Worm (Caenorhabditis elegans) whole organism, L1 larva: Measurements from ENCODE around the gene pezo-1.

Experiments
- C16A3.4 ChIP-seq: fragments of 150-350 bp; optimal IDR thresholded peaks from 2 replicates; lab custom pipeline; 2014; ENCODE audit warnings: missing biosample characterization, missing genetic modification characterization
- C34B4.2 ChIP-seq: sonication (generic microtip); optimal IDR thresholded peaks from 2 replicates; lab custom pipeline; 2017; ENCODE audit warnings: mild to moderate bottlenecking, missing genetic modification characterization, missing compliant biosample characterization
- F16B12.6 ChIP-seq: fragments of 150-350 bp; optimal IDR thresholded peaks from 2 replicates; lab custom pipeline; 2014; ENCODE audit warnings: missing biosample characterization, missing genetic modification characterization
- aha-1 ChIP-seq: fragments of 150-350 bp; optimal IDR thresholded peaks from 2 replicates; lab custom pipeline; 2014; ENCODE audit warnings: missing biosample characterization, missing genetic modification characterization
- alr-1 ChIP-seq: fragments of 200-800 bp; sonication (Bioruptor generic); optimal IDR thresholded peaks from 2 replicates; lab custom pipeline; 2018; ENCODE audit warnings: borderline replicate concordance, mild to moderate bottlenecking, missing genetic modification characterization, missing compliant biosample characterization
- ama-1 ChIP-seq: fragments of 150-350 bp; optimal IDR thresholded peaks from 2 replicates; lab custom pipeline; 2014
- blmp-1 ChIP-seq: fragments of 150-350 bp; optimal IDR thresholded peaks from 2 replicates; lab custom pipeline; 2014; ENCODE audit warnings: missing biosample characterization, missing genetic modification characterization
- ceh-63 ChIP-seq: fragments of 200-800 bp; sonication (Bioruptor generic); optimal IDR thresholded peaks from 2 replicates; lab custom pipeline; 2018; ENCODE audit warnings: mild to moderate bottlenecking, missing genetic modification characterization, missing compliant biosample characterization
- ceh-8 ChIP-seq: fragments of 200-800 bp; sonication (Bioruptor generic); optimal IDR thresholded peaks from 2 replicates; lab custom pipeline; 2018; ENCODE audit warnings: mild to moderate bottlenecking, missing genetic modification characterization, moderate library complexity, missing compliant biosample characterization
- ceh-82 ChIP-seq, 3 experiments: fragments of 150-350 bp in 1 of 3; sonication (generic microtip) in 2 of 3; optimal IDR thresholded peaks; 2 replicates each; lab custom pipeline; 2014 to 2017; ENCODE audit warnings: missing biosample characterization in 3 of 3, missing genetic modification characterization in 3 of 3
- ces-1 ChIP-seq: fragments of 150-350 bp; optimal IDR thresholded peaks from 2 replicates; lab custom pipeline; 2014; ENCODE audit warnings: missing biosample characterization, missing genetic modification reagents, missing genetic modification characterization
- efl-1 ChIP-seq, 4 experiments: fragments of 150-350 bp; optimal IDR thresholded peaks in 3 of 4; peaks in 1 of 4; 1 replicate in 1 of 4; 2 replicates in 3 of 4; lab custom pipeline; 2014; ENCODE audit warnings: missing biosample characterization in 2 of 4, missing genetic modification characterization in 2 of 4, missing genetic modification reagents in 2 of 4
- egl-13 ChIP-seq: sonication (generic microtip); optimal IDR thresholded peaks from 2 replicates; lab custom pipeline; 2016; ENCODE audit warnings: missing genotype, missing genetic modification reagents, missing genetic modification characterization, missing compliant biosample characterization
- egl-27 ChIP-seq, 2 experiments: fragments of 150-350 bp in 1 of 2; sonication (generic microtip); optimal IDR thresholded peaks; 3 replicates each; lab custom pipeline; 2017 to 2018; ENCODE audit warnings: missing biosample characterization in 2 of 2, missing genetic modification characterization in 2 of 2, missing genetic modification reagents in 2 of 2
- elt-2 ChIP-seq: sonication (generic microtip); optimal IDR thresholded peaks from 2 replicates; lab custom pipeline; 2016; ENCODE audit warnings: missing genetic modification characterization, mild to moderate bottlenecking, inconsistent platforms, missing compliant biosample characterization, missing genetic modification reagents
- elt-3 ChIP-seq, 6 experiments: fragments of 150-350 bp in 1 of 6; sonication (generic microtip); optimal IDR thresholded peaks; 2 replicates each; lab custom pipeline; 2017 to 2018; ENCODE audit warnings: missing biosample characterization in 6 of 6, missing genetic modification characterization in 6 of 6, inconsistent platforms in 1 of 6
- fos-1 ChIP-seq: fragments of 150-350 bp; optimal IDR thresholded peaks from 2 replicates; lab custom pipeline; 2014; ENCODE audit warnings: missing biosample characterization, missing genetic modification characterization
- grh-1 ChIP-seq: fragments of 200-800 bp; sonication (Bioruptor generic); IDR thresholded peaks from 2 replicates; pipeline ENCODE4 v1.3.6; 2022; ENCODE audit warnings: missing genetic modification reagents, missing genetic modification characterization, missing compliant biosample characterization
- hlh-4 ChIP-seq: sonication (generic microtip); optimal IDR thresholded peaks from 2 replicates; lab custom pipeline; 2016; ENCODE audit warnings: mild to moderate bottlenecking, missing genetic modification characterization, missing compliant biosample characterization
- irx-1 ChIP-seq: sonication (generic microtip); optimal IDR thresholded peaks from 2 replicates; lab custom pipeline; 2016; ENCODE audit warnings: missing genetic modification characterization, missing compliant biosample characterization
- isw-1 ChIP-seq: fragments of 200-800 bp; sonication (Bioruptor generic); IDR thresholded peaks from 2 replicates; pipeline ENCODE4 v1.3.6; 2022; ENCODE audit warnings: missing genetic modification characterization, missing compliant biosample characterization
- lin-14 ChIP-seq: fragments of 200-800 bp; sonication (Bioruptor generic); optimal IDR thresholded peaks from 2 replicates; lab custom pipeline; 2018; ENCODE audit warnings: mild to moderate bottlenecking, missing genetic modification characterization, moderate library complexity, missing compliant biosample characterization
- lin-35 ChIP-seq, 2 experiments: fragments of 150-350 bp; optimal IDR thresholded peaks; 2 replicates each; lab custom pipeline; 2014; ENCODE audit warnings: missing biosample characterization in 2 of 2, missing genetic modification characterization in 2 of 2, missing genetic modification reagents in 2 of 2
- lir-3 ChIP-seq: sonication (generic microtip); optimal IDR thresholded peaks from 2 replicates; lab custom pipeline; 2016; ENCODE audit warnings: mild to moderate bottlenecking, missing genetic modification characterization, moderate library complexity, missing compliant biosample characterization; ENCODE audit not compliant: poor library complexity
- lsy-2 ChIP-seq, 2 experiments: fragments of 150-350 bp; optimal IDR thresholded peaks; 2 replicates each; lab custom pipeline; 2014; ENCODE audit warnings: missing biosample characterization in 2 of 2, missing genetic modification characterization in 2 of 2
- mef-2 ChIP-seq: fragments of 150-350 bp; optimal IDR thresholded peaks from 2 replicates; lab custom pipeline; 2014; ENCODE audit warnings: missing biosample characterization, missing genetic modification characterization
- nhr-11 ChIP-seq: fragments of 150-350 bp; optimal IDR thresholded peaks from 2 replicates; lab custom pipeline; 2014; ENCODE audit warnings: missing biosample characterization, missing genetic modification characterization
- nhr-19 ChIP-seq: fragments of 200-800 bp; sonication (Bioruptor generic); conservative IDR thresholded peaks from 2 replicates; pipeline ENCODE4 v1.3.6; 2022; ENCODE audit warnings: missing genetic modification characterization, missing compliant biosample characterization
- nhr-20 ChIP-seq: sonication (generic microtip); optimal IDR thresholded peaks from 2 replicates; lab custom pipeline; 2016; ENCODE audit warnings: mild to moderate bottlenecking, missing genetic modification characterization, missing compliant biosample characterization
- nhr-47 ChIP-seq: sonication (generic microtip); optimal IDR thresholded peaks from 2 replicates; lab custom pipeline; 2016; ENCODE audit warnings: mild to moderate bottlenecking, missing genetic modification characterization, moderate library complexity, missing compliant biosample characterization
- nhr-71 ChIP-seq: sonication (generic microtip); optimal IDR thresholded peaks from 2 replicates; lab custom pipeline; 2016; ENCODE audit warnings: mild to moderate bottlenecking, missing genetic modification characterization, moderate library complexity, missing compliant biosample characterization
- nhr-76 ChIP-seq: sonication (generic microtip); optimal IDR thresholded peaks from 2 replicates; lab custom pipeline; 2017; ENCODE audit warnings: missing biosample characterization, missing genetic modification characterization
- nhr-77 ChIP-seq: fragments of 150-350 bp; optimal IDR thresholded peaks from 2 replicates; lab custom pipeline; 2014; ENCODE audit warnings: missing biosample characterization, missing genetic modification characterization
- nhr-85 ChIP-seq: sonication (generic microtip); peaks from one replicate; lab custom pipeline; 2016; ENCODE audit warnings: missing genetic modification characterization, inconsistent platforms, missing compliant biosample characterization
- pag-3 ChIP-seq: sonication (generic microtip); optimal IDR thresholded peaks from 2 replicates; lab custom pipeline; 2017; ENCODE audit warnings: missing genetic modification characterization, mild to moderate bottlenecking, missing compliant biosample characterization, antibody characterized with exemption, borderline replicate concordance; ENCODE audit not compliant: insufficient read depth
- pax-3 ChIP-seq: fragments of 200-800 bp; sonication (Bioruptor generic); optimal IDR thresholded peaks from 2 replicates; lab custom pipeline; 2018; ENCODE audit warnings: mild to moderate bottlenecking, missing genetic modification characterization, moderate library complexity, missing compliant biosample characterization
- sptf-1 ChIP-seq: fragments of 150-350 bp; optimal IDR thresholded peaks from 2 replicates; lab custom pipeline; 2014; ENCODE audit warnings: missing biosample characterization, missing genetic modification characterization
- unc-130 ChIP-seq: fragments of 150-350 bp; optimal IDR thresholded peaks from 2 replicates; lab custom pipeline; 2017; ENCODE audit warnings: missing biosample characterization, missing genetic modification characterization, inconsistent platforms
- unc-62 ChIP-seq: fragments of 150-350 bp; optimal IDR thresholded peaks from 2 replicates; lab custom pipeline; 2014; ENCODE audit warnings: missing biosample characterization, missing genetic modification reagents, missing genetic modification characterization
- unc-86 ChIP-seq: sonication (generic microtip); optimal IDR thresholded peaks from 2 replicates; lab custom pipeline; 2016; ENCODE audit warnings: missing genetic modification characterization, missing compliant biosample characterization
- vab-15 ChIP-seq: sonication (generic microtip); optimal IDR thresholded peaks from 2 replicates; lab custom pipeline; 2017; ENCODE audit warnings: missing genotype, mild to moderate bottlenecking, missing genetic modification characterization, missing compliant biosample characterization
- ztf-11 ChIP-seq, 2 experiments: sonication (generic microtip); optimal IDR thresholded peaks; 2 replicates each; lab custom pipeline; 2016 to 2017; ENCODE audit warnings: missing genetic modification characterization in 2 of 2, missing biosample characterization in 1 of 2, missing compliant biosample characterization in 1 of 2

pezo-1 gene

DNA sequence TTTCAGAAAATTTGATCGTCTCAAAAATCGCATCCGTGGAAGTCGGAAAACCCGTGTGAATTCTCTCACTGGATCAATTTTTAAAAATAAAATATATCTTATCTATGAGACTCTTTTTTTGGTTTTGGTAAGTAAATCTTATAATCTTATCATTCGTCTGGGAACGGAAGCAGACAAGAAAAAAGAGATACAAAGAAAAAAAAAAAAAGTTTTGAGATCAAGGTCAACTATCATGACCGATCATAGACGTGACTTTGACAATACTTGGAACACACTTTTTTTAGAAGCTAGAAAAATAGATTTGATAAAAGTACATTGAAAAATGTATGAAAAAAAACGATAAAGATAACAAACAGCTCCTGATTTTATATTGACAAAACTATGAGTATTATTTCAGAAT is 10.2 kb upstream of the pezo-1 start:
- TF ChIP-seq egl-13 (tag; lab: Kevin White, UChicago) (no peak), unc-62 (GFP tag; lab: Kevin White, UChicago) (no peak), ceh-63 (GFP tag; lab: Kevin White, UChicago) (no peak), ceh-8 (GFP tag; lab: Kevin White, UChicago) (no peak), fos-1 (tag; lab: Kevin White, UChicago) (no peak), nhr-47 (tag; lab: Kevin White, UChicago) (no peak), isw-1 (GFP tag; lab: Robert Waterston, UW) (no peak), hlh-4 (tag; lab: Kevin White, UChicago) (no peak), lsy-2 (tag; optimal IDR thresholded peaks at IDR 0.05; lab: Kevin White, UChicago) (no peak), ceh-82 (tag; optimal IDR thresholded peaks at IDR 0.05; lab: Kevin White, UChicago) (no peak), F16B12.6 (tag; lab: Kevin White, UChicago) (no peak), ama-1 (no peak), unc-130 (tag; lab: Kevin White, UChicago) (no peak), nhr-19 (GFP tag; lab: Robert Waterston, UW) (no peak), nhr-85 (tag; lab: Kevin White, UChicago) (peak; percentile 77), pax-3 (tag; lab: Kevin White, UChicago) (no peak), sptf-1 (tag; lab: Kevin White, UChicago) (no peak), lin-35 (GFP tag; optimal IDR thresholded peaks at IDR 0.05; lab: Kevin White, UChicago) (no peak), alr-1 (tag; lab: Kevin White, UChicago) (no peak), irx-1 (tag; lab: Kevin White, UChicago) (no peak), C16A3.4 (tag; lab: Kevin White, UChicago) (no peak), lin-14 (GFP tag; lab: Kevin White, UChicago) (peak; percentile 65), blmp-1 (tag; lab: Kevin White, UChicago) (peak; percentile 39), nhr-20 (tag; lab: Kevin White, UChicago) (peak; percentile 17), grh-1 (GFP tag; lab: Robert Waterston, UW) (no peak), egl-27 (tag; optimal IDR thresholded peaks at IDR 0.05; lab: Kevin White, UChicago) (no peak), ztf-11 (tag; optimal IDR thresholded peaks at IDR 0.05; lab: Kevin White, UChicago) (no peak), mef-2 (no peak), ces-1 (GFP tag; lab: Kevin White, UChicago) (no peak), vab-15 (tag; lab: Kevin White, UChicago) (no peak), elt-3 (tag; optimal IDR thresholded peaks at IDR 0.05; lab: Kevin White, UChicago) (peak in 5 of 6 experiments; percentile 75 to 89 (median 82)), nhr-71 (tag; lab: Kevin White, UChicago) (peak; percentile 19), pag-3 (no peak), efl-1 (optimal IDR thresholded peaks at IDR 0.05; lab: Kevin White, UChicago) (no peak), efl-1 (GFP tag; optimal IDR thresholded peaks at IDR 0.05 in 1 of 2; lab: Kevin White, UChicago) (no peak), unc-86 (no peak), nhr-11 (no peak), nhr-76 (tag; lab: Kevin White, UChicago) (no peak), C34B4.2 (tag; lab: Kevin White, UChicago) (no peak), lir-3 (tag; lab: Kevin White, UChicago) (no peak), nhr-77 (no peak), elt-2 (tag; lab: Kevin White, UChicago) (no peak)

DNA sequence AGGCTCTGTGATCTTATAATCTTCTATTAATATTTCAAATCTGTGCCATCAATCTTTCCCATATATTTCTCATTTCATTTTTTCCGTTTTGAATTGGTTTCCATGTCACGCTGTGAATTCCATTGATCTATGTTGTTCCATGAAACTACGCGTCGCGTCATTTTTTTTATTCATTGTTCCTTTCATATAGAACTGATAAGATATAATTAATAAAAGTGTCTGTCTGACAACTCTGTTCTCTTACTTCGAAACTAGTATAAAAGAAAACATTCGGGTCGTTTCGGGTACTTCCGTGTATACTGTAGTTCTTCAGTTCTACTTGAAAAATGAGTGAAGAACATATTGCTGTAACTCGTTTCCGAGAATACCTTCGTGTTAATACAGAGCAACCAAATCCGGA is 8.2 kb upstream of the pezo-1 start, which contains the start of gene C10C5.3:
Gene C10C5.3 (plus strand): TSS at position 301 of the 400 bp plus-strand sequence.
- TF ChIP-seq blmp-1 (tag; lab: Kevin White, UChicago) (no peak), unc-86 (no peak), alr-1 (tag; lab: Kevin White, UChicago) (no peak), aha-1 (tag; lab: Kevin White, UChicago) (no peak), unc-130 (tag; lab: Kevin White, UChicago) (no peak), ama-1 (no peak), nhr-20 (tag; lab: Kevin White, UChicago) (no peak), sptf-1 (tag; lab: Kevin White, UChicago) (no peak), C34B4.2 (tag; lab: Kevin White, UChicago) (no peak)
- TF ChIP-seq, all 84 proteins: peak for 0
